Worm (Caenorhabditis elegans): Measurements from ENCODE around the gene F08G12.11.

The F08G12.11 gene

DNA sequence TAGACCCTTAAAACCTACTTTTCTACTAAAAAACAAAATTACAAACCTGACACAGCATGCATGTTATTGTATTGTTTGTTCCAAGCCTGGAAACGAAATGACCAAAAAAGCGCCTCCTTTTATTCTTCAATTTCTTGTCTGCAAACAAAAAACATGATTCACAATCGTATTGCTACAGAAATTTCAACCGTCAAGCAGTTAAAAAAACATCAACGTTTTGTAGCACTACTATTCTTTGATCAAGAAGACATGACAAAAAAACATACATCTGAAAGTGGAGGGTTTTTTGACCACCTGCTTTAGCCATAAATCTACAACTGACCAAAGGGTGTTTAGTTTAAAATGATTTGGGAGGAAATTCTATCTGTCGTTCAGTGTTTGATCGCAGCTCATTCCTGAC lies 34.2 kb downstream of the F08G12.11 start, which contains the start of gene F38B2.6:
TSS of gene F38B2.6 (minus strand) at position 101 of the 400 bp plus-strand sequence.
- no peak for TF ChIP-seq nhr-80 (tag; optimal IDR thresholded peaks at IDR 0.05)
- TF ChIP-seq dpl-1 (GFP tag; optimal IDR thresholded peaks at IDR 0.05), result no peak
- TF ChIP-seq B0019.2 (GFP tag; conservative IDR thresholded peaks at IDR 0.05), result no peak
- no peak for TF ChIP-seq Y79H2A.3 (GFP tag; conservative IDR thresholded peaks at IDR 0.05)
- TF ChIP-seq nfya-2 (GFP tag; IDR thresholded peaks at IDR 0.05), result no peak
- no peak for TF ChIP-seq ztf-25 (GFP tag; IDR thresholded peaks at IDR 0.05)
- no peak for TF ChIP-seq mel-28 (tag; optimal IDR thresholded peaks at IDR 0.05; ENCODE audit: borderline replicate concordance)
- no peak for TF ChIP-seq hmg-20 (GFP tag; IDR thresholded peaks at IDR 0.05)
- TF ChIP-seq attf-3 (GFP tag; conservative IDR thresholded peaks at IDR 0.05), result no peak
- TF ChIP-seq lsl-1 (GFP tag; optimal IDR thresholded peaks at IDR 0.05), result no peak
- TF ChIP-seq aptf-3 (GFP tag; IDR thresholded peaks at IDR 0.05), result no peak
- no peak for TF ChIP-seq aptf-2 (GFP tag; conservative IDR thresholded peaks at IDR 0.05)
- no peak for TF ChIP-seq F33H1.4 (GFP tag; IDR thresholded peaks at IDR 0.05)
- no peak for TF ChIP-seq mxl-1 (tag; optimal IDR thresholded peaks at IDR 0.05)
- TF ChIP-seq rec-8 (tag; optimal IDR thresholded peaks at IDR 0.05), result no peak
- TF ChIP-seq ets-4 (GFP tag; optimal IDR thresholded peaks at IDR 0.05), result no peak
- no peak for TF ChIP-seq rpc-1 (optimal IDR thresholded peaks at IDR 0.05)
- TF ChIP-seq rpc-1 (tag; optimal IDR thresholded peaks at IDR 0.05), result no peak
- no peak for TF ChIP-seq lin-26 (GFP tag; IDR thresholded peaks at IDR 0.05)
- TF ChIP-seq lag-1 (GFP tag; IDR thresholded peaks at IDR 0.05), result no peak
- TF ChIP-seq unc-130 (GFP tag; optimal IDR thresholded peaks at IDR 0.05), result no peak

DNA sequence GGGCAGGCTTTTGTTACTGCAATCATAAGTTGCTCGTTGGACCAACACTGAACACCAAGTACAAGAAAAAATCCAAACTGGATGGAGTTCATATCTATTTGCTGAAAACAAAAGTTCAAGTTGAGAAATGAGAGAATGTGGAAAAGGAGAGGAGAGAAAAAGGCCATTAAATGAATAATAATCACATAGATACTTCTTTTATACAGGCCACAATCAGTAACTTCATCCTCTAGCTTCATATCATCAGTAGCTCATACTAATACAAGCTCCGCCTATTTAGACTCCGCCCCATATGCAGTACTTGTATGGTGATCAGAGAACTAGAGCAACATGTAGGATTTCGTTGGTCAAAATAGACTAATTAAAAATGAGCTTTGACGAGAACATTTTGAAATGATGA lies 36.1 kb downstream of the F08G12.11 start, which contains the start of gene F38B2.2:
TSS of gene F38B2.2 (minus strand) at position 101 of the 400 bp plus-strand sequence.
- TF ChIP-seq egrh-3 (GFP tag; IDR thresholded peaks at IDR 0.05) (no peak), him-1 (tag; optimal IDR thresholded peaks at IDR 0.05) (no peak), Y67H2A.10 (GFP tag; conservative IDR thresholded peaks at IDR 0.05) (no peak)

DNA sequence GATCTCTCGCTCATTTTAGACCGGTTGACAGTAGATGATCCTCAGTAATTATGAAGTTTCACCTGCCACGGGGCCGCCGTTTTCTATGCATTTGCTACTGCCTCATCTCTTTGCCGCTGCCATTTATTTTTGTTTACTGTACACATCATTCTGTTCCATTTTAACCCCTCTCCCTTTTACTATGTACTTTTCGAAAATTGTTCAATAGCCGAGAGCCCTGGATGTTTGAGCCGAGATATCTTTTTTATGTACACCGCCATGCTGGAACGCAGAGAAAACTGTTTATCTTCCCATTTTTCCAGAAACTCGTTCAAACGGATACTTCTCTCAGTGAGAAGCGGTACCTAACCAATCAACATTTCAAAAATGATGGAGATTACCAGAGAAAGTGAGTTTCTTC lies 44.5 kb downstream of the F08G12.11 start, which contains the start of gene ifa-1:
TSS of gene ifa-1 (plus strand) at position 301 of the 400 bp plus-strand sequence.
- no peak for TF ChIP-seq pha-4 (tag; optimal IDR thresholded peaks at IDR 0.05)
- no peak for TF ChIP-seq attf-3 (GFP tag; conservative IDR thresholded peaks at IDR 0.05)
- TF ChIP-seq cebp-1 (GFP tag; IDR thresholded peaks at IDR 0.05), result no peak
- TF ChIP-seq cebp-1 (tag; optimal IDR thresholded peaks at IDR 0.05), result no peak
- TF ChIP-seq B0019.2 (GFP tag; conservative IDR thresholded peaks at IDR 0.05), result no peak
- TF ChIP-seq nfya-1 (tag; optimal IDR thresholded peaks at IDR 0.05; ENCODE audit: borderline replicate concordance, insufficient read depth), result no peak
- no peak for TF ChIP-seq Y56A3A.18 (GFP tag; IDR thresholded peaks at IDR 0.05)

DNA sequence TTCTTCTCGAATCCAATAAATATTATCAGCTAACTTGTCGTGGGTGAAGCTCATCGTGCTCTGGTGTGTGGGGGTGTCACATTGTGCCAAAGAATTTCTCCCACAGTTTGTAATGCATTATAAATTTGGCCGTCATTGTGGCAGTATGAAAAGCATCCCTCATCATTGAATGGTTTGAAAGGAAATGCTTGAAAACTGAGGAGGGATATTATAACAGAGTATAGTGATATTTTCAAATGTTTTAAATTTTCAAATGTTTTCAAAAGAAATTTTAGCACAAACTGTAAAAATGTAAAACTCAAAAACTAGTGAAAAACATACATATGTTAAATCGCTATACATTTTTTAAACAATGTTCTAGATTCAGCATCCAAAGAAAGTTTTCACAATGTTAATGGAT lies 46.4 kb downstream of the F08G12.11 start, which contains the start of gene C03A3.3:
TSS of gene C03A3.3 (minus strand) at position 101 of the 400 bp plus-strand sequence.
- no peak for TF ChIP-seq somi-1 (GFP tag; optimal IDR thresholded peaks at IDR 0.05)
- no peak for TF ChIP-seq nhr-80 (tag; optimal IDR thresholded peaks at IDR 0.05)

DNA sequence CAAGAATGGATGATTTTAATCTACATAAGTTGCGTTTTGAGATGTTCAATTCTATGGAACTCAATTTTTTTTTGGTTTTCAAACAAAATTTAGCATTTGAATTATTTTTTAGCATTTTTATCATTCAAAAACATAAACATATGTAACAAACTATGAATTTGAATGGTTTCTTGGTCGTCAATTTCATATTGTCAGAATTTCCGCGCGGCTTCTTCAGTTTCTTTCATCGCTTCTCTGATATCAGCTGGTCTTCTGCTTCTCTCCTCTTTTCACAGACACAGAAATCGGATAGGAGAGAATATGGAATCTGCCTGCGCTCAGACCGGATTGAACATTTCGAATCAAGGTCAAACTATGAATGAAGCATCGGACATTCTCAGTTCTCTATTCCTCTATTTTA lies 48.7 kb downstream of the F08G12.11 start, which contains the start of gene C03A3.9:
TSS of gene C03A3.9 (plus strand) at position 301 of the 400 bp plus-strand sequence.
- no peak for TF ChIP-seq madf-6 (GFP tag; IDR thresholded peaks at IDR 0.05)
- TF ChIP-seq dpff-1 (tag; optimal IDR thresholded peaks at IDR 0.05), result no peak
- no peak for TF ChIP-seq unc-130 (GFP tag; optimal IDR thresholded peaks at IDR 0.05)
- no peak for TF ChIP-seq nfya-1 (tag; optimal IDR thresholded peaks at IDR 0.05; ENCODE audit: borderline replicate concordance, insufficient read depth)
- no peak for TF ChIP-seq pbrm-1 (GFP tag; IDR thresholded peaks at IDR 0.05)
- no peak for TF ChIP-seq lir-1 (GFP tag; conservative IDR thresholded peaks at IDR 0.05)
- TF ChIP-seq egrh-3 (GFP tag; IDR thresholded peaks at IDR 0.05), result no peak
- TF ChIP-seq gei-17 (GFP tag; optimal IDR thresholded peaks at IDR 0.05), result no peak
- TF ChIP-seq egl-44 (GFP tag; IDR thresholded peaks at IDR 0.05), result no peak
- TF ChIP-seq repo-1 (tag; optimal IDR thresholded peaks at IDR 0.05), result no peak
- no peak for TF ChIP-seq cebp-2 (GFP tag; IDR thresholded peaks at IDR 0.05)
- TF ChIP-seq snpc-4 (GFP tag; optimal IDR thresholded peaks at IDR 0.05), result no peak
- no peak for TF ChIP-seq snpc-4 (tag; optimal IDR thresholded peaks at IDR 0.05)
- no peak for TF ChIP-seq snpc-3.4 (tag; optimal IDR thresholded peaks at IDR 0.05)
- no peak for TF ChIP-seq let-526 (GFP tag; IDR thresholded peaks at IDR 0.05)
- no peak for TF ChIP-seq rcor-1 (GFP tag; IDR thresholded peaks at IDR 0.05)
- no peak for TF ChIP-seq hsf-1 (GFP tag; IDR thresholded peaks at IDR 0.05)
